Worm (Caenorhabditis elegans): ENCODE results near the gene srw-21.

The srw-21 gene

DNA sequence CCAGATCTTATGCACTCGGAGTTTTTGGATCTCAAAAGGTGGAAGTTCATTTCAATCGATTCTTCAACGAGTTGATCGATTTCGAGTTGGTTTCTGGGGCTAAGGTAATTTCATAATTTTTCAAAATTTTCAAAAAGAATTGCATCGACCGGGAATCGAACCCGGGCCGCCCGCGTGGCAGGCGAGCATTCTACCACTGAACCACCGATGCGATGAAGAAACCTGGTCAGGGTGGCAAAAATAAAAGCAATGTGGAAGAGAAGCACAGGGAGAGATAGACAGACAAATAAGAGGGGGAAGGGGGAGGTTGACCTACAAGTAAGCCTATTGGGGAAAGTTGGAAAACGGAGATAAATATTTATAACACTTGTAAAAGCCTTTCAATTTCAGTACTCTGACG lies 17.2 kb downstream of the srw-21 start (continued):
- no peak for TF ChIP-seq ces-1 (GFP tag; optimal IDR thresholded peaks at IDR 0.05)
- peak; percentile 47 for TF ChIP-seq swsn-7 (tag; optimal IDR thresholded peaks at IDR 0.05)
- TF ChIP-seq jun-1 (tag; optimal IDR thresholded peaks at IDR 0.05), result peak; percentile 0
- TF ChIP-seq ceh-82 (tag; optimal IDR thresholded peaks at IDR 0.05), result peak in 2 of 3 experiments; percentile 10 to 52
- TF ChIP-seq snu-23 (GFP tag; optimal IDR thresholded peaks at IDR 0.05), result peak; percentile 51
- TF ChIP-seq unc-130 (tag; optimal IDR thresholded peaks at IDR 0.05), result no peak
- TF ChIP-seq hlh-17 (GFP tag; optimal IDR thresholded peaks at IDR 0.05; ENCODE audit: borderline replicate concordance), result no peak
- TF ChIP-seq tbx-2 (tag; optimal IDR thresholded peaks at IDR 0.05), result peak; percentile 16
- peak; percentile 49 for TF ChIP-seq nhr-77 (tag; optimal IDR thresholded peaks at IDR 0.05)
- peak; percentile 45 for TF ChIP-seq lin-13 (GFP tag; optimal IDR thresholded peaks at IDR 0.05)
- TF ChIP-seq rnt-1 (tag; optimal IDR thresholded peaks at IDR 0.05), result peak; percentile 73
- no peak for TF ChIP-seq grh-1 (GFP tag; IDR thresholded peaks at IDR 0.05)

DNA sequence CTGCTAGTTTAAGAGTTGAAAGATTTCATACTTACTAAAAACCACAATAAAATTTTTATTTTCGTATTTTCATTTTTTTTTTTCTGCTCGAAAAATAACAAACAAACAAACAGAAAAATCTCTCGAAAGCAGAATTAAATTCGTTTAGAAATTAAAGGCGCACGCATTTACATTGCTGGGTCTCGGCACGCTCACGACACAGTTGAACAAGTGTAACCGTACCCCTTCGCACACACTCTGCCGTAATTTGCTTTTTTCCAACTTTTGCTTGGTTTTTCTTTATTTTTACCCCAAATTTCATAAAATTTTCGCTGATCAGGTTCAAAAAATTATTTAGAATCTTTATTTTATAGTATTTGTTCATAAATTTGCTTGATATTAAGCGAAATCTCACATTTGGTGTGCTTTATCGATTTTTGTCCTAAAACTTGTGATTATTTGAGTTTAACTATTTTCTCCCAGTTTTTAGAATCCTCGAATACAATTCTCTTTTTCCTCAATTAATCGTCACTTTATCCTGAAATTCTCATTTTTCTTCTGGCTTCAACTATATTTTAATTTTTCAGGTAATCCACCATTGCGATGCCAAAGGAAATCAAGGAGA lies 23.9 kb downstream of the srw-21 start, which contains the start of gene rpl-38:
TSS of gene rpl-38 (plus strand) at position 554 of the 604 bp plus-strand sequence.
- peak; percentile 82 to 92 (median 82) for TF ChIP-seq ceh-82 (tag; optimal IDR thresholded peaks at IDR 0.05)
- no peak for TF ChIP-seq tlp-1 (tag; optimal IDR thresholded peaks at IDR 0.05)
- peak; percentile 40 for TF ChIP-seq egl-13 (tag; optimal IDR thresholded peaks at IDR 0.05)
- TF ChIP-seq blmp-1 (tag; optimal IDR thresholded peaks at IDR 0.05), result no peak
- peak in 1 of 2 experiments; percentile 66 for TF ChIP-seq mdl-1 (tag; optimal IDR thresholded peaks at IDR 0.05)
- peak; percentile 89 for TF ChIP-seq rnt-1 (tag; optimal IDR thresholded peaks at IDR 0.05)
- peak; percentile 99 for TF ChIP-seq lsy-2 (tag; optimal IDR thresholded peaks at IDR 0.05)
- peak; percentile 17 for TF ChIP-seq ces-1 (GFP tag; optimal IDR thresholded peaks at IDR 0.05)
- TF ChIP-seq nhr-11 (tag; optimal IDR thresholded peaks at IDR 0.05), result peak; percentile 42
- TF ChIP-seq ceh-88 (GFP tag; IDR thresholded peaks at IDR 0.05), result no peak
- peak; percentile 78 for TF ChIP-seq unc-86 (tag; optimal IDR thresholded peaks at IDR 0.05)
- TF ChIP-seq nhr-47 (tag; optimal IDR thresholded peaks at IDR 0.05), result peak; percentile 87
- peak; percentile 90 for TF ChIP-seq unc-130 (tag; optimal IDR thresholded peaks at IDR 0.05)
- TF ChIP-seq nhr-19 (GFP tag; conservative IDR thresholded peaks at IDR 0.05), result peak; percentile 86
- peak; percentile 64 for TF ChIP-seq grh-1 (GFP tag; IDR thresholded peaks at IDR 0.05)
- peak; percentile 79 for TF ChIP-seq tbx-2 (tag; optimal IDR thresholded peaks at IDR 0.05)
- TF ChIP-seq isw-1 (GFP tag; IDR thresholded peaks at IDR 0.05), result peak; percentile 86
- no peak for TF ChIP-seq sox-4 (tag; optimal IDR thresholded peaks at IDR 0.05)
- no peak for TF ChIP-seq hlh-4 (tag; optimal IDR thresholded peaks at IDR 0.05)
- no peak for TF ChIP-seq alr-1 (tag; optimal IDR thresholded peaks at IDR 0.05; ENCODE audit: borderline replicate concordance)
- TF ChIP-seq sup-37 (GFP tag; optimal IDR thresholded peaks at IDR 0.05), result peak; percentile 29
- peak; percentile 7 for TF ChIP-seq nhr-237 (tag; optimal IDR thresholded peaks at IDR 0.05)
- peak; percentile 88 to 89 for TF ChIP-seq efl-1 (optimal IDR thresholded peaks at IDR 0.05)
- peak; percentile 81 to 98 for TF ChIP-seq efl-1 (GFP tag; optimal IDR thresholded peaks at IDR 0.05 in 1 of 2)
- TF ChIP-seq C04F5.9 (tag; optimal IDR thresholded peaks at IDR 0.05), result peak; percentile 47
- no peak for TF ChIP-seq mef-2 (tag; optimal IDR thresholded peaks at IDR 0.05)
- peak; percentile 35 for TF ChIP-seq hpl-2 (GFP tag; optimal IDR thresholded peaks at IDR 0.05)
- TF ChIP-seq lin-15B (tag; optimal IDR thresholded peaks at IDR 0.05), result no peak
- no peak for TF ChIP-seq nhr-12 (tag; optimal IDR thresholded peaks at IDR 0.05)
- TF ChIP-seq pax-3 (tag; optimal IDR thresholded peaks at IDR 0.05), result no peak
- TF ChIP-seq fkh-8 (tag; optimal IDR thresholded peaks at IDR 0.05), result peak; percentile 68
- peak; percentile 45 for TF ChIP-seq fkh-4 (tag; optimal IDR thresholded peaks at IDR 0.05; ENCODE audit: borderline replicate concordance)
- TF ChIP-seq ets-5 (GFP tag; IDR thresholded peaks at IDR 0.05), result no peak
- TF ChIP-seq nhr-77 (tag; optimal IDR thresholded peaks at IDR 0.05), result peak; percentile 62
- no peak for TF ChIP-seq pag-3 (tag; optimal IDR thresholded peaks at IDR 0.05; ENCODE audit: borderline replicate concordance, insufficient read depth)
- TF ChIP-seq pqm-1 (tag; optimal IDR thresholded peaks at IDR 0.05), result no peak
- peak; percentile 91 for TF ChIP-seq mep-1 (tag; optimal IDR thresholded peaks at IDR 0.05)
- TF ChIP-seq nhr-71 (tag; optimal IDR thresholded peaks at IDR 0.05), result peak; percentile 90
- TF ChIP-seq mab-9 (GFP tag; IDR thresholded peaks at IDR 0.05), result no peak
- TF ChIP-seq fkh-10 (GFP tag; optimal IDR thresholded peaks at IDR 0.05), result peak; percentile 35
- TF ChIP-seq elt-3 (tag; optimal IDR thresholded peaks at IDR 0.05), result peak in 3 of 6 experiments; percentile 55 to 68 (median 57)
- peak; percentile 67 for TF ChIP-seq elt-2 (tag; optimal IDR thresholded peaks at IDR 0.05)
- peak; percentile 68 for TF ChIP-seq fos-1 (tag; optimal IDR thresholded peaks at IDR 0.05)
- peak; percentile 83 for TF ChIP-seq swsn-7 (tag; optimal IDR thresholded peaks at IDR 0.05)
- TF ChIP-seq lir-3 (tag; optimal IDR thresholded peaks at IDR 0.05; ENCODE audit: poor library complexity), result no peak

Measured in whole organism, L1 larva.